Worm (Caenorhabditis elegans) whole organism, L2 larva: ENCODE data around the gene Y62H9A.8.

Experiments used
- C34F6.9 ChIP-seq: fragments of 150-350 bp; optimal IDR thresholded peaks from 2 replicates; lab custom pipeline; 2014; ENCODE audit warnings: missing biosample characterization, missing genetic modification characterization
- F13H6.1 ChIP-seq: sonication (generic microtip); optimal IDR thresholded peaks from 2 replicates; lab custom pipeline; 2016; ENCODE audit warnings: missing genetic modification characterization, missing compliant biosample characterization
- R02D3.7 ChIP-seq: fragments of 150-350 bp; optimal IDR thresholded peaks from 2 replicates; lab custom pipeline; 2014; ENCODE audit warnings: missing biosample characterization, missing genetic modification characterization
- ZK546.5 ChIP-seq: sonication (generic microtip); optimal IDR thresholded peaks from 2 replicates; lab custom pipeline; 2017; ENCODE audit warnings: missing biosample characterization, missing genetic modification characterization
- alr-1 ChIP-seq: fragments of 150-350 bp; optimal IDR thresholded peaks from 2 replicates; lab custom pipeline; 2014; ENCODE audit warnings: missing biosample characterization, missing genetic modification characterization
- aly-2 ChIP-seq: fragments of 150-350 bp; optimal IDR thresholded peaks from 2 replicates; lab custom pipeline; 2014; ENCODE audit warnings: missing biosample characterization, missing genetic modification characterization
- ama-1 ChIP-seq: fragments of 150-350 bp; optimal IDR thresholded peaks from 2 replicates; lab custom pipeline; 2018; ENCODE audit warnings: inconsistent platforms
- blmp-1 ChIP-seq: sonication (generic microtip); optimal IDR thresholded peaks from 2 replicates; lab custom pipeline; 2017; ENCODE audit warnings: missing genetic modification characterization, mild to moderate bottlenecking, missing compliant biosample characterization, antibody characterized with exemption, moderate library complexity; ENCODE audit not compliant: insufficient read depth
- ceh-16 ChIP-seq: fragments of 150-350 bp; optimal IDR thresholded peaks from 2 replicates; lab custom pipeline; 2014; ENCODE audit warnings: missing biosample characterization, missing genetic modification characterization
- crh-2 ChIP-seq: sonication (generic microtip); optimal IDR thresholded peaks from 2 replicates; lab custom pipeline; 2017; ENCODE audit warnings: missing biosample characterization, missing genetic modification characterization
- dmd-4 ChIP-seq: sonication (generic microtip); optimal IDR thresholded peaks from 2 replicates; lab custom pipeline; 2017; ENCODE audit warnings: missing biosample characterization, missing genetic modification characterization
- egl-27 ChIP-seq: sonication (generic microtip); optimal IDR thresholded peaks from 3 replicates; lab custom pipeline; 2017; ENCODE audit warnings: missing biosample characterization, missing genetic modification reagents, missing genetic modification characterization
- elt-1 ChIP-seq: fragments of 150-350 bp; optimal IDR thresholded peaks from 2 replicates; lab custom pipeline; 2014; ENCODE audit warnings: missing biosample characterization, missing genetic modification characterization
- elt-3 ChIP-seq: sonication (generic microtip); optimal IDR thresholded peaks from 2 replicates; lab custom pipeline; 2017; ENCODE audit warnings: missing biosample characterization, missing genetic modification characterization
- fos-1 ChIP-seq: fragments of 150-350 bp; optimal IDR thresholded peaks from 2 replicates; lab custom pipeline; 2014; ENCODE audit warnings: missing biosample characterization, missing genetic modification characterization
- gmeb-1 ChIP-seq: fragments of 150-350 bp; optimal IDR thresholded peaks from 2 replicates; lab custom pipeline; 2014; ENCODE audit warnings: missing biosample characterization, missing genetic modification characterization
- lsy-2 ChIP-seq, 2 experiments: fragments of 150-350 bp in 1 of 2; sonication (generic microtip) in 1 of 2; optimal IDR thresholded peaks; 2 replicates each; lab custom pipeline; 2014 to 2017; ENCODE audit warnings: missing biosample characterization in 2 of 2, missing genetic modification characterization in 2 of 2
- mbf-1 ChIP-seq: sonication (generic microtip); optimal IDR thresholded peaks from 2 replicates; lab custom pipeline; 2017; ENCODE audit warnings: missing biosample characterization, missing genetic modification characterization
- mdl-1 ChIP-seq, 2 experiments: fragments of 150-350 bp in 1 of 2; sonication (generic microtip) in 1 of 2; optimal IDR thresholded peaks; 2 replicates each; lab custom pipeline; 2017; ENCODE audit warnings: missing biosample characterization in 2 of 2, missing genetic modification characterization in 2 of 2
- nhr-10 ChIP-seq: sonication (generic microtip); optimal IDR thresholded peaks from 2 replicates; lab custom pipeline; 2017; ENCODE audit warnings: missing biosample characterization, missing genetic modification characterization
- nhr-129 ChIP-seq: fragments of 150-350 bp; optimal IDR thresholded peaks from 2 replicates; lab custom pipeline; 2014; ENCODE audit warnings: missing biosample characterization, missing genetic modification characterization
- nhr-21 ChIP-seq: fragments of 150-350 bp; optimal IDR thresholded peaks from 2 replicates; lab custom pipeline; 2014; ENCODE audit warnings: missing biosample characterization, missing genetic modification characterization
- nhr-23 ChIP-seq: fragments of 150-350 bp; optimal IDR thresholded peaks from 2 replicates; lab custom pipeline; 2014; ENCODE audit warnings: missing biosample characterization, missing genetic modification reagents, missing genetic modification characterization
- nhr-237 ChIP-seq: fragments of 150-350 bp; optimal IDR thresholded peaks from 2 replicates; lab custom pipeline; 2014; ENCODE audit warnings: missing biosample characterization, missing genetic modification characterization
- nhr-25 ChIP-seq: fragments of 150-350 bp; sonication (generic microtip); optimal IDR thresholded peaks from 3 replicates; lab custom pipeline; 2014; ENCODE audit warnings: missing biosample characterization, missing genetic modification characterization
- nhr-6 ChIP-seq: fragments of 150-350 bp; optimal IDR thresholded peaks from 2 replicates; lab custom pipeline; 2014; ENCODE audit warnings: missing biosample characterization, missing genetic modification characterization
- nhr-77 ChIP-seq: fragments of 150-350 bp; optimal IDR thresholded peaks from 2 replicates; lab custom pipeline; 2014; ENCODE audit warnings: missing biosample characterization, missing genetic modification characterization
- sma-3 ChIP-seq: sonication (generic microtip); optimal IDR thresholded peaks from 2 replicates; lab custom pipeline; 2016; ENCODE audit warnings: missing genetic modification reagents, missing genetic modification characterization, missing compliant biosample characterization
- sma-9 ChIP-seq, 2 experiments: fragments of 150-350 bp in 1 of 2; sonication (generic microtip) in 1 of 2; optimal IDR thresholded peaks; 2 replicates each; lab custom pipeline; 2014 to 2016; ENCODE audit warnings: missing genetic modification characterization in 2 of 2, mild to moderate bottlenecking in 1 of 2, missing biosample characterization in 1 of 2, missing compliant biosample characterization in 1 of 2, missing genetic modification reagents in 1 of 2, moderate library complexity in 1 of 2
- snpc-4 ChIP-seq: fragments of 150-350 bp; optimal IDR thresholded peaks from 2 replicates; lab custom pipeline; 2014; ENCODE audit warnings: missing biosample characterization, missing genetic modification characterization
- unc-39 ChIP-seq: fragments of 150-350 bp; optimal IDR thresholded peaks from 2 replicates; lab custom pipeline; 2014; ENCODE audit warnings: missing biosample characterization, missing genetic modification characterization
- unc-55 ChIP-seq: fragments of 150-350 bp; sonication (generic microtip); optimal IDR thresholded peaks from 3 replicates; lab custom pipeline; 2014; ENCODE audit warnings: missing biosample characterization, missing genetic modification reagents, missing genetic modification characterization
- unc-62 ChIP-seq: fragments of 150-350 bp; optimal IDR thresholded peaks from 2 replicates; lab custom pipeline; 2014; ENCODE audit warnings: missing biosample characterization, missing genetic modification reagents, missing genetic modification characterization
- zag-1 ChIP-seq: fragments of 150-350 bp; optimal IDR thresholded peaks from 2 replicates; lab custom pipeline; 2014; ENCODE audit warnings: missing biosample characterization, missing genetic modification characterization
- ztf-1 ChIP-seq: fragments of 200-800 bp; sonication (Bioruptor generic); conservative IDR thresholded peaks from 2 replicates; pipeline ENCODE4 v1.3.6; 2022; ENCODE audit warnings: missing genetic modification characterization, missing compliant biosample characterization
- ztf-11 ChIP-seq: sonication (generic microtip); optimal IDR thresholded peaks from 2 replicates; lab custom pipeline; 2017; ENCODE audit warnings: missing biosample characterization, missing genetic modification characterization

Gene Y62H9A.8

DNA sequence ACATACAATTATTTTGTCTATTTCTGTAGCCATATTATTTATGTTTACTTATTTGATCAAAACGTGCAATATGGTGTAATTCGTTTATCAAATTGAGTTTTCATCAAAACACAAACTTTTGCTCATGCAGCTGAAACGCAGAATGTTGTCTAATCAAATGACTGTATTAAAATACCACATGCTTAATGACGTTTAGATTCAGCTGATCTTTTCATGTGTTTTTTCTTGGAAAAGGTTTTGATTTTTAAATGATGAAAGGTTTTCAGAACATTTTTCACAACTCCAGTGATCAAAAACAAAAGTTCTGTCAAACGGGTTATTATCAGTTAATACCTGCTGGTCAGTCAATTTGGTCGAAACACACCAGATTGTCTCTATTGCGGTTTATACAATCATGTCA, 17.0 kb downstream of the Y62H9A.8 start, which contains the start of gene Y62H9A.1:
Y62H9A.1 (plus strand) TSS at position 282 of the 400 bp plus-strand sequence.
- TF ChIP-seq elt-3 = no peak
- TF ChIP-seq sma-3 = no peak
- no peak for TF ChIP-seq nhr-21 (tag; lab: Kevin White, UChicago)
- no peak for TF ChIP-seq nhr-25 (tag; lab: Kevin White, UChicago)
- no peak for TF ChIP-seq blmp-1 (tag; lab: Kevin White, UChicago)
- no peak for TF ChIP-seq nhr-237 (tag; lab: Kevin White, UChicago)
- no peak for TF ChIP-seq ZK546.5
- TF ChIP-seq egl-27 (tag; lab: Kevin White, UChicago) = no peak
- TF ChIP-seq R02D3.7 (tag; lab: Kevin White, UChicago) = no peak
- no peak for TF ChIP-seq aly-2 (tag; lab: Kevin White, UChicago)
- TF ChIP-seq zag-1 (tag; lab: Kevin White, UChicago) = no peak

ce11 chrX:11872210-11872609, 20.0 kb downstream of the Y62H9A.8 start:
- TF ChIP-seq unc-55 = no peak
- no peak for TF ChIP-seq egl-27 (tag; lab: Kevin White, UChicago)
- TF ChIP-seq ztf-11 (tag; lab: Kevin White, UChicago) = no peak
- TF ChIP-seq nhr-23 (tag; lab: Kevin White, UChicago) = no peak
- no peak for TF ChIP-seq nhr-25 (tag; lab: Kevin White, UChicago)
- no peak for TF ChIP-seq nhr-6 (tag; lab: Kevin White, UChicago)
- TF ChIP-seq alr-1 = no peak
- no peak for TF ChIP-seq aly-2 (tag; lab: Kevin White, UChicago)
- TF ChIP-seq F13H6.1 (tag; lab: Kevin White, UChicago) = no peak
- TF ChIP-seq ceh-16 = no peak
- TF ChIP-seq nhr-237 (tag; lab: Kevin White, UChicago) = no peak
- TF ChIP-seq sma-9 (GFP tag; optimal IDR thresholded peaks at IDR 0.05; lab: Kevin White, UChicago) = no peak
- no peak for TF ChIP-seq sma-9 (tag; optimal IDR thresholded peaks at IDR 0.05; lab: Kevin White, UChicago)
- no peak for TF ChIP-seq elt-1
- TF ChIP-seq lsy-2 (tag; optimal IDR thresholded peaks at IDR 0.05; lab: Kevin White, UChicago) = no peak
- no peak for TF ChIP-seq dmd-4 (tag; lab: Kevin White, UChicago)
- no peak for TF ChIP-seq ztf-1 (GFP tag; lab: Robert Waterston, UW)
- no peak for TF ChIP-seq nhr-77 (tag; lab: Kevin White, UChicago)
- TF ChIP-seq mbf-1 (tag; lab: Kevin White, UChicago) = no peak
- TF ChIP-seq ama-1 (lab: Kevin White, UChicago) = no peak
- TF ChIP-seq snpc-4 (tag; lab: Kevin White, UChicago) = no peak
- TF ChIP-seq, all 48 proteins: peak for 0

ce11 chrX:11870393-11870792, 21.8 kb downstream of the Y62H9A.8 start:
- TF ChIP-seq unc-39 (tag; lab: Kevin White, UChicago) (no peak), crh-2 (tag; lab: Kevin White, UChicago) (no peak)

DNA sequence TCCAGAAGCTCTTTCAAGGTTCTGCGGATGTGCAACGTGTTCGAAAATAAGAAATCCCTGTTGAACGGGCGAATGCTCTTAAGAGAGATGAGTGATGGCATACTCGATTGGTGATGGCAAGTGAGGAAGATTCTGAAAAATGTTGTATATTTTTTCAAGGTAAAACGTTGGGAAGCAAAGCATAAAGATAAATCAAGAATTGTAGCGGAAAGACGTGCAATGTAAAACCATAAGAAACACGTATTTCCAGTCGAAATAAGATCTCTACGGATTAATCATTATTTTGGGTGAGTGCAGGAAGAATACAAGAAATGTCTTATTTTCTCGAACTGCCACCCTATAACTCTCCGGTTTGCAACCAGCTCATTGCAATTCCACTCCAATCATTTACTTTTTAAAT, 23.0 kb downstream of the Y62H9A.8 start, which contains the start of gene dot-1.2:
dot-1.2 (minus strand) TSS at position 101 of the 400 bp plus-strand sequence.
- TF ChIP-seq egl-27 (tag; lab: Kevin White, UChicago) (no peak), nhr-6 (tag; lab: Kevin White, UChicago) (no peak), ztf-1 (GFP tag; lab: Robert Waterston, UW) (no peak)

- TF ChIP-seq ztf-11 (tag; lab: Kevin White, UChicago) (no peak), nhr-6 (tag; lab: Kevin White, UChicago) (no peak), ztf-1 (GFP tag; lab: Robert Waterston, UW) (no peak), fos-1 (tag; lab: Kevin White, UChicago) (no peak), nhr-25 (tag; lab: Kevin White, UChicago) (no peak), dmd-4 (tag; lab: Kevin White, UChicago) (no peak), R02D3.7 (tag; lab: Kevin White, UChicago) (no peak), zag-1 (tag; lab: Kevin White, UChicago) (no peak), nhr-129 (tag; lab: Kevin White, UChicago) (no peak), ZK546.5 (no peak), C34F6.9 (tag; lab: Kevin White, UChicago) (no peak), unc-62 (no peak), nhr-10 (tag; lab: Kevin White, UChicago) (no peak), mdl-1 (tag; optimal IDR thresholded peaks at IDR 0.05; lab: Kevin White, UChicago) (no peak), gmeb-1 (tag; lab: Kevin White, UChicago) (no peak), unc-55 (no peak), mbf-1 (tag; lab: Kevin White, UChicago) (no peak)
- TF ChIP-seq, all 48 proteins: peak for 0
Measured at ce11 chrX:11865083-11865482, 27.1 kb downstream of the Y62H9A.8 start, which contains the start of gene F54F7.6. Gene F54F7.6 (plus strand): TSS chrX:11865383.
